Fruit fly (Drosophila melanogaster): ENCODE measurements around the gene CG31688.

dm6 chr2L:20434779-20435178, 8.8 kb downstream of the CG31688 start:
- TF ChIP-seq Dll (optimal IDR thresholded peaks at IDR 0.05) = no peak
- TF ChIP-seq EcR (GFP tag; optimal IDR thresholded peaks at IDR 0.05) = no peak

Measured in whole organism.